Worm (Caenorhabditis elegans) whole organism, L2 larva: ENCODE data around the gene ifa-3.

ENCODE experiments used
- ama-1 ChIP-seq: fragments of 150-350 bp; optimal IDR thresholded peaks from 2 replicates; lab custom pipeline; 2018; ENCODE audit warnings: inconsistent platforms
- blmp-1 ChIP-seq: sonication (generic microtip); optimal IDR thresholded peaks from 2 replicates; lab custom pipeline; 2017; ENCODE audit warnings: missing genetic modification characterization, mild to moderate bottlenecking, missing compliant biosample characterization, antibody characterized with exemption, moderate library complexity; ENCODE audit not compliant: insufficient read depth
- lin-11 ChIP-seq: fragments of 150-350 bp; sonication (generic microtip); optimal IDR thresholded peaks from 2 replicates; lab custom pipeline; 2014; ENCODE audit warnings: missing biosample characterization, missing genetic modification characterization, inconsistent platforms, mixed read lengths
- lsy-2 ChIP-seq, 2 experiments: fragments of 150-350 bp in 1 of 2; sonication (generic microtip) in 1 of 2; optimal IDR thresholded peaks; 2 replicates each; lab custom pipeline; 2014 to 2017; ENCODE audit warnings: missing biosample characterization in 2 of 2, missing genetic modification characterization in 2 of 2
- nhr-6 ChIP-seq: fragments of 150-350 bp; optimal IDR thresholded peaks from 2 replicates; lab custom pipeline; 2014; ENCODE audit warnings: missing biosample characterization, missing genetic modification characterization
- skn-1 ChIP-seq: sonication (generic microtip); optimal IDR thresholded peaks from 2 replicates; lab custom pipeline; 2017; ENCODE audit warnings: missing biosample characterization, missing genetic modification characterization
- unc-62 ChIP-seq: fragments of 150-350 bp; optimal IDR thresholded peaks from 2 replicates; lab custom pipeline; 2014; ENCODE audit warnings: missing biosample characterization, missing genetic modification reagents, missing genetic modification characterization
- zag-1 ChIP-seq: fragments of 150-350 bp; optimal IDR thresholded peaks from 2 replicates; lab custom pipeline; 2014; ENCODE audit warnings: missing biosample characterization, missing genetic modification characterization
- ztf-4 ChIP-seq: fragments of 150-350 bp; optimal IDR thresholded peaks from 2 replicates; lab custom pipeline; 2014; ENCODE audit warnings: missing biosample characterization, missing genetic modification characterization

ce11 chrX:16244764-16245244, 25.1 kb downstream of the ifa-3 start, which contains the start of gene W10G6.1:
- no peak for TF ChIP-seq skn-1
- TF ChIP-seq nhr-6 (tag; lab: Kevin White, UChicago), result no peak
- no peak for TF ChIP-seq ama-1 (lab: Kevin White, UChicago)
- no peak for TF ChIP-seq unc-62
- TF ChIP-seq blmp-1, result no peak
- no peak for TF ChIP-seq lsy-2 (tag; optimal IDR thresholded peaks at IDR 0.05; lab: Kevin White, UChicago)
- no peak for TF ChIP-seq ztf-4 (tag; lab: Kevin White, UChicago)
- TF ChIP-seq zag-1, result no peak
- no peak for TF ChIP-seq lin-11 (tag; lab: Kevin White, UChicago)
